Worm (Caenorhabditis elegans) whole organism, L1 larva: ENCODE measurements around the gene T19B10.5.
A peak's percentile ranks its signal among the peaks of the same experiment; 100 is the strongest.

Experiments used
- blmp-1 ChIP-seq: fragments of 150-350 bp; optimal IDR thresholded peaks from 2 replicates; lab custom pipeline; 2014; ENCODE audit warnings: missing biosample characterization, missing genetic modification characterization
- fkh-10 ChIP-seq: sonication (generic microtip); optimal IDR thresholded peaks from 2 replicates; lab custom pipeline; 2017; ENCODE audit warnings: missing biosample characterization, missing genetic modification reagents, missing genetic modification characterization
- hlh-17 ChIP-seq: fragments of 200-800 bp; sonication (Bioruptor generic); optimal IDR thresholded peaks from 2 replicates; lab custom pipeline; 2018; ENCODE audit warnings: missing genetic modification characterization, mild to moderate bottlenecking, missing compliant biosample characterization, moderate library complexity, borderline replicate concordance
- nhr-11 ChIP-seq: fragments of 150-350 bp; optimal IDR thresholded peaks from 2 replicates; lab custom pipeline; 2014; ENCODE audit warnings: missing biosample characterization, missing genetic modification characterization
- unc-62 ChIP-seq: fragments of 150-350 bp; optimal IDR thresholded peaks from 2 replicates; lab custom pipeline; 2014; ENCODE audit warnings: missing biosample characterization, missing genetic modification reagents, missing genetic modification characterization
- zag-1 ChIP-seq: fragments of 150-350 bp; optimal IDR thresholded peaks from 2 replicates; lab custom pipeline; 2014; ENCODE audit warnings: missing biosample characterization, missing genetic modification characterization
- ztf-11 ChIP-seq, 2 experiments: sonication (generic microtip); optimal IDR thresholded peaks; 2 replicates each; lab custom pipeline; 2016 to 2017; ENCODE audit warnings: missing genetic modification characterization in 2 of 2, missing biosample characterization in 1 of 2, missing compliant biosample characterization in 1 of 2

DNA sequence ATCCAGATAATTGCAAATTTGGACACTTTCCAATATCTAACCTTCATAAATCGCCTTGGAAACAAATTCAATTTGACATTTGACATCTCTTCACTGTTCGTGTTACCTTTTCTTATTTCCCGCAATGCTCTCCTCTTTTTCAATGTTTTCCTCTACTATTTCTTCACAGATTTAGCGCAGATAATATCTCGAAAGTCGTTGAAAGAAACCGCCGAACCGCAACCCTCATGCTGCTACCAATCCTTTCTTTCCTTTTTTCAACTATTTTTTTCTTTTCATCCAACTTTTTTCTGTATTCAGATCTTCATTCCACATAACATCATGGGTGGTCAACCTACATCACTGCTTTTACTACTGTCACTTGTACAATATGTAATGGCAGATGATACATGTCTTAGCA, at the start of gene T19B10.5:
- TF ChIP-seq fkh-10 (no peak), unc-62 (GFP tag; lab: Kevin White, UChicago) (no peak), hlh-17 (GFP tag; lab: Kevin White, UChicago) (no peak), nhr-11 (no peak), zag-1 (tag; lab: Kevin White, UChicago) (no peak), ztf-11 (tag; optimal IDR thresholded peaks at IDR 0.05; lab: Kevin White, UChicago) (no peak), blmp-1 (tag; lab: Kevin White, UChicago) (peak; percentile 18)
